Fruit fly (Drosophila melanogaster): Measurements from ENCODE around the gene Brd7-9.

The Brd7-9 gene

dm6 chr2L:7808886-7809698, 26.4 kb downstream of the Brd7-9 start (continued):
- peak; percentile 89 for TF ChIP-seq CTCF (GFP tag; optimal IDR thresholded peaks at IDR 0.05)
- TF ChIP-seq dmrt11E (tag; optimal IDR thresholded peaks at IDR 0.05) = no peak
- TF ChIP-seq CG42726 (GFP tag; IDR thresholded peaks at IDR 0.05; ENCODE audit: partially characterized antibody) = no peak
- no peak for TF ChIP-seq slbo (GFP tag; IDR thresholded peaks at IDR 0.05)
- TF ChIP-seq mirr (GFP tag; optimal IDR thresholded peaks at IDR 0.05) = peak; percentile 58
- 0 out of 3 replicates have a peak, but pooled peaks have one; percentile 8 for TF ChIP-seq CG2199 (GFP tag; IDR thresholded peaks at IDR 0.05)
- peak; percentile 22; the same call in 1 of the 2 replicates for TF ChIP-seq E2f2 (GFP tag; IDR thresholded peaks at IDR 0.05)
- TF ChIP-seq CG11695 (GFP tag; IDR thresholded peaks at IDR 0.05) = no peak

- peak; percentile 97 for TF ChIP-seq CG12769 (tag; optimal IDR thresholded peaks at IDR 0.05)
- peak; percentile 55; the same call in 1 of the 3 replicates for TF ChIP-seq zen2 (GFP tag; IDR thresholded peaks at IDR 0.05; ENCODE audit: partially characterized antibody)
- peak; percentile 11 for TF ChIP-seq CG8924 (tag; optimal IDR thresholded peaks at IDR 0.05)
- no peak for TF ChIP-seq scrt (GFP tag; optimal IDR thresholded peaks at IDR 0.05)
- TF ChIP-seq CG14050 (GFP tag; IDR thresholded peaks at IDR 0.05) = no peak
- TF ChIP-seq CG30403 (GFP tag; optimal IDR thresholded peaks at IDR 0.05) = no peak
- no peak for TF ChIP-seq vnd (GFP tag; IDR thresholded peaks at IDR 0.05; ENCODE audit: partially characterized antibody)
- no peak for TF ChIP-seq Doc2 (GFP tag; IDR thresholded peaks at IDR 0.05)
- no peak; the same call in 1 of the 2 replicates for TF ChIP-seq amos (GFP tag; IDR thresholded peaks at IDR 0.05; ENCODE audit: partially characterized antibody)
- TF ChIP-seq Sry-β (GFP tag; optimal IDR thresholded peaks at IDR 0.05) = no peak
- TF ChIP-seq CG34422 (GFP tag; IDR thresholded peaks at IDR 0.05) = peak; percentile 77; the same call in 1 of the 3 replicates
- TF ChIP-seq CG3163 (GFP tag; optimal IDR thresholded peaks at IDR 0.05) = peak; percentile 66
- peak; percentile 34; the same call in 1 of the 2 replicates for TF ChIP-seq MBD-R2 (GFP tag; IDR thresholded peaks at IDR 0.05)
- TF ChIP-seq nerfin-2 (GFP tag; IDR thresholded peaks at IDR 0.05; ENCODE audit: partially characterized antibody) = peak; percentile 26; the same call in 1 of the 2 replicates
- TF ChIP-seq crol (GFP tag; IDR thresholded peaks at IDR 0.05) = peak; percentile 96
- no peak for TF ChIP-seq CG10321 (GFP tag; IDR thresholded peaks at IDR 0.05)
- TF ChIP-seq H2.0 (GFP tag; IDR thresholded peaks at IDR 0.05) = no peak
- no peak for TF ChIP-seq crp (GFP tag; optimal IDR thresholded peaks at IDR 0.05)
- peak; percentile 4; the same call in 1 of the 2 replicates for TF ChIP-seq NFAT (GFP tag; IDR thresholded peaks at IDR 0.05)
- no peak for TF ChIP-seq org-1 (GFP tag; optimal IDR thresholded peaks at IDR 0.05)
- TF ChIP-seq z (GFP tag; IDR thresholded peaks at IDR 0.05) = peak; percentile 66; the same call in 2 of the 3 replicates
- TF ChIP-seq CG15696 (tag; optimal IDR thresholded peaks at IDR 0.05) = no peak
- TF ChIP-seq zen (tag; optimal IDR thresholded peaks at IDR 0.05) = no peak
- TF ChIP-seq mam (GFP tag; optimal IDR thresholded peaks at IDR 0.05) = no peak
- TF ChIP-seq CG4282 (GFP tag; optimal IDR thresholded peaks at IDR 0.05) = no peak
- TF ChIP-seq CG1647 (GFP tag; optimal IDR thresholded peaks at IDR 0.05) = no peak
- no peak for TF ChIP-seq Spps (tag; optimal IDR thresholded peaks at IDR 0.05)
- TF ChIP-seq CG13894 (tag; optimal IDR thresholded peaks at IDR 0.05) = peak; percentile 61
- TF ChIP-seq Dp (GFP tag; optimal IDR thresholded peaks at IDR 0.05) = peak; percentile 38
- TF ChIP-seq Sin3A (optimal IDR thresholded peaks at IDR 0.05) = no peak
- no peak for TF ChIP-seq sc (optimal IDR thresholded peaks at IDR 0.05)
- TF ChIP-seq sc (GFP tag; optimal IDR thresholded peaks at IDR 0.05) = no peak
- no peak for TF ChIP-seq CG9727 (GFP tag; optimal IDR thresholded peaks at IDR 0.05)
- TF ChIP-seq B-H2 (GFP tag; optimal IDR thresholded peaks at IDR 0.05) = no peak
- peak; percentile 83 to 97 for TF ChIP-seq Trl (optimal IDR thresholded peaks at IDR 0.05)
- peak; percentile 64 for TF ChIP-seq Trl (GFP tag; optimal IDR thresholded peaks at IDR 0.05)
- TF ChIP-seq CG14014 (GFP tag; IDR thresholded peaks at IDR 0.05) = peak; percentile 19; the same call in 1 of the 2 replicates
- TF ChIP-seq emc (GFP tag; optimal IDR thresholded peaks at IDR 0.05) = no peak
- no peak for TF ChIP-seq CG6654 (GFP tag; optimal IDR thresholded peaks at IDR 0.05)
- no peak for TF ChIP-seq chif (GFP tag; optimal IDR thresholded peaks at IDR 0.05)
- TF ChIP-seq HLH4C (GFP tag; IDR thresholded peaks at IDR 0.05; ENCODE audit: partially characterized antibody) = no peak
These were observed 27.0 kb downstream of the Brd7-9 start for dm6 chr2L:7809699-7810088.
